Worm (Caenorhabditis elegans): Measurements from ENCODE around the gene F48G7.13.

Gene F48G7.13

DNA sequence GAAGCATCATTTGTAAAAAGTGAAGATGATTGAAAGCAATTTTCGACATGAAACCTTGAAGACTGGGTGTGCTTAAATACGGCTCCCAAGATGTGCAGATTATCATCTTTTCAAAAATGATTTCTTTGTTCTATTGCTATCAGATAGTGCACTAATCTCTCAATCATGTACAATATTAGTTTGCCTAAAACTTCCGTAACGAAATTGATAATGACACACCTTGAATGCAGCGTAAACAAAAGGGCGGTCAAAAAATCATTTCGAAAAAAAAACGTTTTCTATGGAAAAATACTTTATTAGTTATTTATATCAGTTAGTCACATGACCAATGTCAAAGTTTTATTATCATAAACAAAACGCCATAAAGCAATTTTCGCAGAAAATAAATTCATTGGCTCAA is 7.5 kb downstream of the F48G7.13 start, which contains the start of gene F48G7.5:
Gene F48G7.5, minus strand, starts transcription at position 34 of the 400 bp plus-strand sequence.
- TF ChIP-seq hlh-6 (tag; optimal IDR thresholded peaks at IDR 0.05) (no peak), ceh-24 (tag; optimal IDR thresholded peaks at IDR 0.05) (no peak), T23F11.4 (GFP tag; optimal IDR thresholded peaks at IDR 0.05) (no peak)

DNA sequence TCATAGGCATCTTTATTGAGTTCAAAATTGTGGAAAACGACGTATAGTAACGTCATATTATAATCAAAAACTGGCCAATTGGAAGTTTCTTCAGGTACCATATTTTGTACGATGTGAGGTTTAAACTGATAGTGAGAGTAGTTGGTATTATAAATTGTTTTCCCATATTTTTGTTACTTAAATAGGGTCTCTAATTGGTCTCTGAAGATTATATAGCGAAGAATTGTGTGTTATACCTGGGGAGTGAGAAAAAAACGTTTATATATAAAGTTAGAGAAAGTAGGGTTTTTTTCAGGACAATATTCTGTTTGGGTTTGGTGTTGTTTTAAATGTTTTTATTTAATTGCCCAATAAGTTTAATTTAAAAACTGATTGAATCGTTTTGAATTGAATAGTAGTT is 9.5 kb downstream of the F48G7.13 start, which contains the start of gene srt-17:
Gene srt-17, minus strand, starts transcription at position 101 of the 400 bp plus-strand sequence.
- TF ChIP-seq unc-55 (GFP tag; optimal IDR thresholded peaks at IDR 0.05), result no peak
- TF ChIP-seq fax-1 (tag; optimal IDR thresholded peaks at IDR 0.05), result no peak
- no peak for TF ChIP-seq ceh-45 (GFP tag; IDR thresholded peaks at IDR 0.05)
- no peak for TF ChIP-seq unc-86 (tag; optimal IDR thresholded peaks at IDR 0.05)
- no peak for TF ChIP-seq dve-1 (tag; optimal IDR thresholded peaks at IDR 0.05)
- no peak for TF ChIP-seq ceh-30 (tag; optimal IDR thresholded peaks at IDR 0.05)
- TF ChIP-seq nfya-1 (tag; optimal IDR thresholded peaks at IDR 0.05), result no peak
- no peak for TF ChIP-seq C08G9.2 (tag; optimal IDR thresholded peaks at IDR 0.05)
- TF ChIP-seq elt-4 (tag; optimal IDR thresholded peaks at IDR 0.05), result no peak
- TF ChIP-seq ref-2 (tag; optimal IDR thresholded peaks at IDR 0.05), result no peak
- no peak for TF ChIP-seq lim-6 (tag; optimal IDR thresholded peaks at IDR 0.05)
- no peak for TF ChIP-seq zip-5 (tag; optimal IDR thresholded peaks at IDR 0.05)
- no peak for TF ChIP-seq ceh-2 (tag; optimal IDR thresholded peaks at IDR 0.05)
- TF ChIP-seq F13H6.1 (tag; optimal IDR thresholded peaks at IDR 0.05), result no peak
- TF ChIP-seq ceh-19 (GFP tag; optimal IDR thresholded peaks at IDR 0.05), result no peak
- TF ChIP-seq sox-2 (GFP tag; IDR thresholded peaks at IDR 0.05), result no peak
- no peak for TF ChIP-seq ztf-16 (tag; optimal IDR thresholded peaks at IDR 0.05)

- TF ChIP-seq unc-3 (GFP tag; conservative IDR thresholded peaks at IDR 0.05), result no peak
- TF ChIP-seq unc-3 (tag; optimal IDR thresholded peaks at IDR 0.05), result no peak
- no peak for TF ChIP-seq C38D4.7 (GFP tag; optimal IDR thresholded peaks at IDR 0.05)
- TF ChIP-seq pax-1 (tag; optimal IDR thresholded peaks at IDR 0.05), result no peak
- TF ChIP-seq eyg-1 (tag; optimal IDR thresholded peaks at IDR 0.05), result no peak
- no peak for TF ChIP-seq pag-3 (tag; optimal IDR thresholded peaks at IDR 0.05; ENCODE audit: borderline replicate concordance)
- TF ChIP-seq ceh-45 (GFP tag; IDR thresholded peaks at IDR 0.05), result no peak
- TF ChIP-seq ceh-14 (tag; optimal IDR thresholded peaks at IDR 0.05), result no peak
- no peak for TF ChIP-seq pha-2 (tag; optimal IDR thresholded peaks at IDR 0.05)
- no peak for TF ChIP-seq elt-2 (tag; optimal IDR thresholded peaks at IDR 0.05)
- TF ChIP-seq sox-4 (tag; optimal IDR thresholded peaks at IDR 0.05), result no peak
- TF ChIP-seq ceh-18 (tag; optimal IDR thresholded peaks at IDR 0.05), result no peak
- TF ChIP-seq pat-9 (tag; optimal IDR thresholded peaks at IDR 0.05), result no peak
- no peak for TF ChIP-seq syd-9 (tag; optimal IDR thresholded peaks at IDR 0.05)
- no peak for TF ChIP-seq hlh-6 (tag; optimal IDR thresholded peaks at IDR 0.05)
- TF ChIP-seq nhr-232 (tag; optimal IDR thresholded peaks at IDR 0.05), result no peak
- TF ChIP-seq ztf-16 (tag; optimal IDR thresholded peaks at IDR 0.05), result no peak
Observed at ce11 chrV:626321-626720, 10.9 kb downstream of the F48G7.13 start, which contains the start of gene F48G7.7. Gene F48G7.7 (minus strand): TSS chrV:626421.

DNA sequence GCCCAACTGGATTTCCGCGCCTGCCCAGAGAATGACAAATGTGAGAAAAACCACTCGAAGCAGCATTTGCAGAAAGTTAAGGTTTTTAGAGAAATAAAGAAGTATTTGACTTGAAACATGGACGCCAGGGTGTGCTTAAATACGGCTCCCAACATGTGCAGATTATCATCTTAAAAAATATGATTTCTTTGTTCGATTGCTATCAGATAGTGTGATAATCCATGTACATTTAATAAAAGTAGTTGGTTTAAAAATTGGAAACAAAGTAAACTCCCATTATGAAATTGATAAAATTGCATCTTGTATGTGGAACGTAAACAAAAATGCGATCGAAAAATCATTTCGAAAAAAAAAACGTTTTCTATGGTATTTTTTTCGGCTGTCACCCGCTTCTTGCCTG is 12.2 kb downstream of the F48G7.13 start, which contains the start of gene F48G7.8:
Gene F48G7.8, minus strand, starts transcription at position 101 of the 400 bp plus-strand sequence.
- TF ChIP-seq pax-1 (tag; optimal IDR thresholded peaks at IDR 0.05), result no peak
- TF ChIP-seq ceh-14 (tag; optimal IDR thresholded peaks at IDR 0.05), result no peak
- TF ChIP-seq ceh-18 (tag; optimal IDR thresholded peaks at IDR 0.05), result no peak
- TF ChIP-seq ceh-34 (tag; optimal IDR thresholded peaks at IDR 0.05), result no peak
- no peak for TF ChIP-seq pqm-1 (tag; optimal IDR thresholded peaks at IDR 0.05)
- TF ChIP-seq sox-2 (GFP tag; IDR thresholded peaks at IDR 0.05), result no peak
- no peak for TF ChIP-seq F13H6.1 (tag; optimal IDR thresholded peaks at IDR 0.05)
- no peak for TF ChIP-seq sdc-2 (tag; optimal IDR thresholded peaks at IDR 0.05)
- TF ChIP-seq mec-3 (tag; optimal IDR thresholded peaks at IDR 0.05; ENCODE audit: borderline replicate concordance), result no peak
- no peak for TF ChIP-seq che-1 (tag; optimal IDR thresholded peaks at IDR 0.05)
- no peak for TF ChIP-seq pat-9 (tag; optimal IDR thresholded peaks at IDR 0.05)
- no peak for TF ChIP-seq lim-6 (tag; optimal IDR thresholded peaks at IDR 0.05)
- no peak for TF ChIP-seq nhr-232 (tag; optimal IDR thresholded peaks at IDR 0.05)
- TF ChIP-seq Y22D7AL.16 (tag; optimal IDR thresholded peaks at IDR 0.05), result no peak
- TF ChIP-seq ceh-22 (tag; optimal IDR thresholded peaks at IDR 0.05), result no peak
